Worm (Caenorhabditis elegans): ENCODE measurements around the gene Y110A2AL.7.

- no peak for TF ChIP-seq med-1 (GFP tag; optimal IDR thresholded peaks at IDR 0.05; ENCODE audit: insufficient read depth)
- no peak for TF ChIP-seq flt-1 (GFP tag; IDR thresholded peaks at IDR 0.05)
- TF ChIP-seq T22C8.4 (GFP tag; IDR thresholded peaks at IDR 0.05) = no peak
- no peak for TF ChIP-seq cog-1 (tag; optimal IDR thresholded peaks at IDR 0.05)
- TF ChIP-seq ztf-29 (GFP tag; IDR thresholded peaks at IDR 0.05) = no peak
- no peak for TF ChIP-seq klf-2 (GFP tag; conservative IDR thresholded peaks at IDR 0.05)
- TF ChIP-seq ref-1 (GFP tag; conservative IDR thresholded peaks at IDR 0.05) = no peak
Observed at ce11 chrII:2805566-2805965, 37.4 kb downstream of the Y110A2AL.7 start.

All from whole organism, midembryonic.